ENCODE assay signal across 1 worm cellular context in genomic region chrII:11041846-11042262, ce11.
TF ChIP-seq lines count a peak whose summit lies in the region.

No protein-coding gene starts in this region.

TF ChIP-seq in whole organism, L1 larva, 84 proteins besides CTCF, POLR2A, EP300 and RAD21 (continued from another document):
- TF ChIP-seq unc-130 (tag; optimal IDR thresholded peaks at IDR 0.05; lab: Kevin White, UChicago) (peak; percentile 12), zip-4 (GFP tag; optimal IDR thresholded peaks at IDR 0.05; lab: Kevin White, UChicago) (no peak), ceh-90 (tag; optimal IDR thresholded peaks at IDR 0.05; lab: Kevin White, UChicago) (no peak), nhr-47 (tag; optimal IDR thresholded peaks at IDR 0.05; lab: Kevin White, UChicago) (peak; percentile 58), hlh-4 (tag; optimal IDR thresholded peaks at IDR 0.05; lab: Kevin White, UChicago) (no peak), xbp-1 (tag; optimal IDR thresholded peaks at IDR 0.05; lab: Kevin White, UChicago) (no peak), unc-98 (GFP tag; IDR thresholded peaks at IDR 0.05; lab: Robert Waterston, UW) (no peak), irx-1 (tag; optimal IDR thresholded peaks at IDR 0.05; lab: Kevin White, UChicago) (no peak), lin-15B (tag; optimal IDR thresholded peaks at IDR 0.05; lab: Kevin White, UChicago) (no peak), fkh-10 (GFP tag; optimal IDR thresholded peaks at IDR 0.05; lab: Kevin White, UChicago) (no peak), fkh-4 (tag; optimal IDR thresholded peaks at IDR 0.05; lab: Kevin White, UChicago; ENCODE audit: borderline replicate concordance) (no peak), nhr-71 (tag; optimal IDR thresholded peaks at IDR 0.05; lab: Kevin White, UChicago) (peak; percentile 74), lin-35 (GFP tag; optimal IDR thresholded peaks at IDR 0.05; lab: Kevin White, UChicago) (peak; percentile 13 to 36), dpl-1 (GFP tag; optimal IDR thresholded peaks at IDR 0.05; lab: Kevin White, UChicago) (peak in 1 of 3 experiments; percentile 29), nhr-28 (tag; optimal IDR thresholded peaks at IDR 0.05; lab: Kevin White, UChicago) (no peak), mep-1 (tag; optimal IDR thresholded peaks at IDR 0.05; lab: Kevin White, UChicago) (peak; percentile 7), elt-3 (tag; optimal IDR thresholded peaks at IDR 0.05; lab: Kevin White, UChicago) (no peak), hpl-2 (GFP tag; optimal IDR thresholded peaks at IDR 0.05; lab: Kevin White, UChicago) (no peak), snu-23 (GFP tag; optimal IDR thresholded peaks at IDR 0.05; lab: Kevin White, UChicago) (peak; percentile 54), snpc-4 (tag; optimal IDR thresholded peaks at IDR 0.05; lab: Kevin White, UChicago) (no peak), efl-3 (GFP tag; optimal IDR thresholded peaks at IDR 0.05; lab: Kevin White, UChicago) (no peak), elt-2 (tag; optimal IDR thresholded peaks at IDR 0.05; lab: Kevin White, UChicago) (no peak), ceh-8 (GFP tag; optimal IDR thresholded peaks at IDR 0.05; lab: Kevin White, UChicago) (peak; percentile 18), unc-62 (GFP tag; optimal IDR thresholded peaks at IDR 0.05; lab: Kevin White, UChicago) (no peak), pag-3 (tag; optimal IDR thresholded peaks at IDR 0.05; lab: Kevin White, UChicago; ENCODE audit: borderline replicate concordance, insufficient read depth) (no peak), zag-1 (tag; optimal IDR thresholded peaks at IDR 0.05; lab: Kevin White, UChicago) (no peak), mef-2 (tag; optimal IDR thresholded peaks at IDR 0.05; lab: Kevin White, UChicago) (no peak), unc-86 (tag; optimal IDR thresholded peaks at IDR 0.05; lab: Kevin White, UChicago) (no peak), ztf-11 (tag; optimal IDR thresholded peaks at IDR 0.05; lab: Kevin White, UChicago) (no peak), aha-1 (tag; optimal IDR thresholded peaks at IDR 0.05; lab: Kevin White, UChicago) (no peak), ceh-82 (tag; optimal IDR thresholded peaks at IDR 0.05; lab: Kevin White, UChicago) (no peak), fkh-8 (tag; optimal IDR thresholded peaks at IDR 0.05; lab: Kevin White, UChicago) (peak; percentile 91), nhr-77 (tag; optimal IDR thresholded peaks at IDR 0.05; lab: Kevin White, UChicago) (no peak), blmp-1 (tag; optimal IDR thresholded peaks at IDR 0.05; lab: Kevin White, UChicago) (no peak), jun-1 (tag; optimal IDR thresholded peaks at IDR 0.05; lab: Kevin White, UChicago) (no peak), dsc-1 (tag; optimal IDR thresholded peaks at IDR 0.05; lab: Kevin White, UChicago) (peak; percentile 83), C04F5.9 (tag; optimal IDR thresholded peaks at IDR 0.05; lab: Kevin White, UChicago) (no peak), nhr-85 (tag; lab: Kevin White, UChicago) (peak; percentile 55), ztf-4 (tag; optimal IDR thresholded peaks at IDR 0.05; lab: Kevin White, UChicago) (no peak), mab-9 (GFP tag; IDR thresholded peaks at IDR 0.05; lab: Robert Waterston, UW) (no peak), ama-1 (optimal IDR thresholded peaks at IDR 0.05; lab: Kevin White, UChicago) (no peak), sox-4 (tag; optimal IDR thresholded peaks at IDR 0.05; lab: Kevin White, UChicago) (no peak), lin-39 (tag; optimal IDR thresholded peaks at IDR 0.05; lab: Kevin White, UChicago) (no peak), tbx-2 (tag; optimal IDR thresholded peaks at IDR 0.05; lab: Kevin White, UChicago) (no peak), ceh-63 (GFP tag; optimal IDR thresholded peaks at IDR 0.05; lab: Kevin White, UChicago) (no peak), mdl-1 (tag; optimal IDR thresholded peaks at IDR 0.05; lab: Kevin White, UChicago) (no peak), nhr-84 (tag; optimal IDR thresholded peaks at IDR 0.05; lab: Kevin White, UChicago) (no peak), lir-3 (tag; optimal IDR thresholded peaks at IDR 0.05; lab: Kevin White, UChicago; ENCODE audit: poor library complexity) (no peak), F16B12.6 (tag; optimal IDR thresholded peaks at IDR 0.05; lab: Kevin White, UChicago) (no peak), tlp-1 (tag; optimal IDR thresholded peaks at IDR 0.05; lab: Kevin White, UChicago) (no peak), efl-1 (optimal IDR thresholded peaks at IDR 0.05; lab: Kevin White, UChicago) (peak in 1 of 2 experiments; percentile 25), efl-1 (GFP tag; optimal IDR thresholded peaks at IDR 0.05 in 1 of 2; lab: Kevin White, UChicago) (peak in 1 of 2 experiments; percentile 88), nhr-19 (GFP tag; conservative IDR thresholded peaks at IDR 0.05; lab: Robert Waterston, UW) (peak; percentile 35), nhr-12 (tag; optimal IDR thresholded peaks at IDR 0.05; lab: Kevin White, UChicago) (no peak), fos-1 (tag; optimal IDR thresholded peaks at IDR 0.05; lab: Kevin White, UChicago) (no peak), pqm-1 (tag; optimal IDR thresholded peaks at IDR 0.05; lab: Kevin White, UChicago) (no peak), nhr-20 (tag; optimal IDR thresholded peaks at IDR 0.05; lab: Kevin White, UChicago) (peak; percentile 15), pax-3 (tag; optimal IDR thresholded peaks at IDR 0.05; lab: Kevin White, UChicago) (peak; percentile 54), lin-13 (GFP tag; optimal IDR thresholded peaks at IDR 0.05; lab: Kevin White, UChicago) (no peak), sup-37 (GFP tag; optimal IDR thresholded peaks at IDR 0.05; lab: Kevin White, UChicago) (no peak), lin-14 (GFP tag; optimal IDR thresholded peaks at IDR 0.05; lab: Kevin White, UChicago) (peak; percentile 80), nhr-76 (tag; optimal IDR thresholded peaks at IDR 0.05; lab: Kevin White, UChicago) (no peak), swsn-7 (tag; optimal IDR thresholded peaks at IDR 0.05; lab: Kevin White, UChicago) (peak; percentile 8), egl-27 (tag; optimal IDR thresholded peaks at IDR 0.05; lab: Kevin White, UChicago) (no peak), grh-1 (GFP tag; IDR thresholded peaks at IDR 0.05; lab: Robert Waterston, UW) (no peak)
